Worm (Caenorhabditis elegans): ENCODE results near the gene hsp-25.

DNA sequence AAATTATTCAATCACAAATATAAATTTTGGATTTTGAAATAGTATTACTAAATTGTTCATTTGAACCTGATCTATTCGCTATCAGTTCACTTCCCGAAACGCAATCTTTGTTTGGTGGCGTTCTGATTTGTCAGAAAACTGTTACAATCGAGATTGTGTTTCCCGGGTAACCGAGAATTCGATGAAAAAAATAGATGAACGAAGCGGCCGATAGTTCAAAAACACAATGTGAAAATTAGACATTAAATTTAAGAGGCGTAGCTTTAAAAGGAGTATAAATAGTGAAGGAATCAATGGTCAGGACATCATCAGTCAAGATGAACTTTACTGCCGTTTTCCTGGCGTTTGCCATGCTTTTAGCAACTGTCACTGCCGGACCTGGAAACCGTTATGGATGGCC is 46.4 kb upstream of the hsp-25 start, which contains the start of gene C45B2.1:
- no peak for TF ChIP-seq ztf-29 (GFP tag; IDR thresholded peaks at IDR 0.05)
- no peak for TF ChIP-seq cog-1 (tag; optimal IDR thresholded peaks at IDR 0.05)

Data from whole organism, midembryonic.